Worm (Caenorhabditis elegans): ENCODE measurements around the gene tpa-1.

tpa-1 gene

ce11 chrIV:143807-144371 is 52.1 kb downstream of the tpa-1 start (continued):
- TF ChIP-seq elt-2 (tag; optimal IDR thresholded peaks at IDR 0.05) (no peak), unc-130 (tag; optimal IDR thresholded peaks at IDR 0.05) (peak; percentile 74), jun-1 (tag; optimal IDR thresholded peaks at IDR 0.05) (peak; percentile 47), tlp-1 (tag; optimal IDR thresholded peaks at IDR 0.05) (no peak), lin-39 (tag; optimal IDR thresholded peaks at IDR 0.05) (no peak), nhr-71 (tag; optimal IDR thresholded peaks at IDR 0.05) (no peak), aha-1 (tag; optimal IDR thresholded peaks at IDR 0.05) (no peak), isw-1 (GFP tag; IDR thresholded peaks at IDR 0.05) (peak; percentile 4; the same call in 1 of the 2 replicates), nhr-12 (tag; optimal IDR thresholded peaks at IDR 0.05) (no peak), irx-1 (tag; optimal IDR thresholded peaks at IDR 0.05) (no peak), ceh-90 (tag; optimal IDR thresholded peaks at IDR 0.05) (no peak), egl-13 (tag; optimal IDR thresholded peaks at IDR 0.05) (no peak), snpc-4 (tag; optimal IDR thresholded peaks at IDR 0.05) (no peak), lin-35 (GFP tag; optimal IDR thresholded peaks at IDR 0.05) (peak; percentile 53 to 79), ces-1 (GFP tag; optimal IDR thresholded peaks at IDR 0.05) (no peak), C34B4.2 (tag; optimal IDR thresholded peaks at IDR 0.05) (no peak), fkh-8 (tag; optimal IDR thresholded peaks at IDR 0.05) (peak; percentile 54), hlh-17 (GFP tag; optimal IDR thresholded peaks at IDR 0.05; ENCODE audit: borderline replicate concordance) (no peak), lin-14 (GFP tag; optimal IDR thresholded peaks at IDR 0.05) (peak; percentile 77), unc-86 (tag; optimal IDR thresholded peaks at IDR 0.05) (no peak), pax-3 (tag; optimal IDR thresholded peaks at IDR 0.05) (peak; percentile 4), mab-9 (GFP tag; IDR thresholded peaks at IDR 0.05) (no peak), egl-27 (tag; optimal IDR thresholded peaks at IDR 0.05) (no peak), snu-23 (GFP tag; optimal IDR thresholded peaks at IDR 0.05) (peak; percentile 81), F16B12.6 (tag; optimal IDR thresholded peaks at IDR 0.05) (peak; percentile 28), dpl-1 (GFP tag; optimal IDR thresholded peaks at IDR 0.05) (peak; percentile 6 to 52 (median 51)), nhr-20 (tag; optimal IDR thresholded peaks at IDR 0.05) (peak; percentile 55), aly-2 (tag; optimal IDR thresholded peaks at IDR 0.05) (no peak), lin-13 (GFP tag; optimal IDR thresholded peaks at IDR 0.05) (peak; percentile 33), fkh-4 (tag; optimal IDR thresholded peaks at IDR 0.05; ENCODE audit: borderline replicate concordance) (no peak), dsc-1 (tag; optimal IDR thresholded peaks at IDR 0.05) (peak; percentile 64), blmp-1 (tag; optimal IDR thresholded peaks at IDR 0.05) (no peak), ztf-4 (tag; optimal IDR thresholded peaks at IDR 0.05) (no peak), efl-3 (GFP tag; optimal IDR thresholded peaks at IDR 0.05) (no peak), lin-15B (tag; optimal IDR thresholded peaks at IDR 0.05) (peak; percentile 10), nhr-90 (tag; optimal IDR thresholded peaks at IDR 0.05; ENCODE audit: poor library complexity) (peak; percentile 66), nhr-28 (tag; optimal IDR thresholded peaks at IDR 0.05) (no peak), C04F5.9 (tag; optimal IDR thresholded peaks at IDR 0.05) (peak; percentile 2), ceh-63 (GFP tag; optimal IDR thresholded peaks at IDR 0.05) (no peak), mdl-1 (tag; optimal IDR thresholded peaks at IDR 0.05) (peak in 1 of 2 experiments; percentile 95), nhr-84 (tag; optimal IDR thresholded peaks at IDR 0.05) (no peak), ceh-88 (GFP tag; IDR thresholded peaks at IDR 0.05) (no peak; the same call in 1 of the 2 replicates), sup-37 (GFP tag; optimal IDR thresholded peaks at IDR 0.05) (no peak), unc-30 (tag; optimal IDR thresholded peaks at IDR 0.05) (no peak), swsn-7 (tag; optimal IDR thresholded peaks at IDR 0.05) (peak; percentile 63), fos-1 (tag; optimal IDR thresholded peaks at IDR 0.05) (peak; percentile 39), mep-1 (tag; optimal IDR thresholded peaks at IDR 0.05) (peak; percentile 63), fkh-10 (GFP tag; optimal IDR thresholded peaks at IDR 0.05) (peak; percentile 39), lsy-2 (tag; optimal IDR thresholded peaks at IDR 0.05) (peak; percentile 60 to 68), lir-3 (tag; optimal IDR thresholded peaks at IDR 0.05; ENCODE audit: poor library complexity) (no peak), hlh-4 (tag; optimal IDR thresholded peaks at IDR 0.05) (no peak), vab-15 (tag; optimal IDR thresholded peaks at IDR 0.05) (no peak)

Data from whole organism, L1 larva.